Worm (Caenorhabditis elegans) whole organism, L3 larva: Measurements from ENCODE around the gene Y71H2AR.2.
A peak's percentile ranks its signal among the peaks of the same experiment; 100 is the strongest.
"Not testable (repeated sequence)": the region's sequence is repeated elsewhere in the genome, so short reads cannot be mapped to it uniquely, and the experiment has no call there.

Source experiments
- R02D3.7 ChIP-seq: fragments of 150-350 bp; optimal IDR thresholded peaks from 2 replicates; lab custom pipeline; 2014; ENCODE audit warnings: missing biosample characterization, missing genetic modification characterization
- aly-2 ChIP-seq: fragments of 150-350 bp; optimal IDR thresholded peaks from 2 replicates; lab custom pipeline; 2014; ENCODE audit warnings: missing biosample characterization, missing genetic modification characterization
- ceh-16 ChIP-seq: sonication (generic microtip); optimal IDR thresholded peaks from 2 replicates; lab custom pipeline; 2017; ENCODE audit warnings: missing biosample characterization, missing genetic modification characterization
- ceh-28 ChIP-seq: fragments of 150-350 bp; optimal IDR thresholded peaks from 2 replicates; lab custom pipeline; 2014; ENCODE audit warnings: missing biosample characterization, missing genetic modification reagents, missing genetic modification characterization
- ceh-9 ChIP-seq: sonication (generic microtip); optimal IDR thresholded peaks from 2 replicates; lab custom pipeline; 2018; ENCODE audit warnings: missing biosample characterization, missing genetic modification characterization
- daf-12 ChIP-seq: fragments of 150-350 bp; optimal IDR thresholded peaks from 2 replicates; lab custom pipeline; 2014; ENCODE audit warnings: missing biosample characterization, missing genetic modification reagents, missing genetic modification characterization
- egl-27 ChIP-seq: sonication (generic microtip); optimal IDR thresholded peaks from 4 replicates; lab custom pipeline; 2017; ENCODE audit warnings: missing biosample characterization, missing genetic modification reagents, missing genetic modification characterization
- elt-1 ChIP-seq: fragments of 150-350 bp; optimal IDR thresholded peaks from 2 replicates; lab custom pipeline; 2014; ENCODE audit warnings: missing biosample characterization, missing genetic modification characterization
- elt-2 ChIP-seq: sonication (generic microtip); optimal IDR thresholded peaks from 2 replicates; lab custom pipeline; 2016; ENCODE audit warnings: missing genetic modification reagents, mild to moderate bottlenecking, missing genetic modification characterization, missing compliant biosample characterization
- elt-3 ChIP-seq, 3 experiments: fragments of 150-350 bp in 1 of 3; sonication (generic microtip) in 2 of 3; optimal IDR thresholded peaks; 2 replicates in 2 of 3; 4 replicates in 1 of 3; lab custom pipeline; 2014 to 2017; ENCODE audit warnings: missing biosample characterization in 3 of 3, missing genetic modification characterization in 3 of 3
- eor-1 ChIP-seq, 2 experiments: fragments of 150-350 bp; optimal IDR thresholded peaks; 2 replicates each; lab custom pipeline; 2014 to 2018; ENCODE audit warnings: missing biosample characterization in 2 of 2, missing genetic modification characterization in 2 of 2
- fkh-10 ChIP-seq: sonication (generic microtip); optimal IDR thresholded peaks from 2 replicates; lab custom pipeline; 2017; ENCODE audit warnings: missing biosample characterization, missing genetic modification reagents, missing genetic modification characterization
- fkh-2 ChIP-seq: fragments of 150-350 bp; optimal IDR thresholded peaks from 2 replicates; lab custom pipeline; 2014; ENCODE audit warnings: missing biosample characterization, missing genetic modification reagents, missing genetic modification characterization
- fos-1 ChIP-seq: fragments of 150-350 bp; optimal IDR thresholded peaks from 2 replicates; lab custom pipeline; 2014; ENCODE audit warnings: missing biosample characterization, missing genetic modification characterization
- hmg-11 ChIP-seq: sonication (generic microtip); optimal IDR thresholded peaks from 2 replicates; lab custom pipeline; 2016; ENCODE audit warnings: missing genetic modification characterization, missing compliant biosample characterization
- jun-1 ChIP-seq: fragments of 150-350 bp; optimal IDR thresholded peaks from 2 replicates; lab custom pipeline; 2014; ENCODE audit warnings: missing biosample characterization, missing genetic modification reagents, missing genetic modification characterization
- lin-15B ChIP-seq: fragments of 150-350 bp; optimal IDR thresholded peaks from 2 replicates; lab custom pipeline; 2014; ENCODE audit warnings: missing biosample characterization, missing genetic modification characterization
- lin-39 ChIP-seq: fragments of 150-350 bp; optimal IDR thresholded peaks from 2 replicates; lab custom pipeline; 2018; ENCODE audit warnings: missing biosample characterization, missing genetic modification reagents, missing genetic modification characterization
- lsy-12 ChIP-seq: sonication (generic microtip); optimal IDR thresholded peaks from 2 replicates; lab custom pipeline; 2016; ENCODE audit warnings: mild to moderate bottlenecking, missing genetic modification characterization, missing compliant biosample characterization
- mdl-1 ChIP-seq: fragments of 150-350 bp; optimal IDR thresholded peaks from 2 replicates; lab custom pipeline; 2014; ENCODE audit warnings: missing biosample characterization, missing genetic modification characterization
- nfya-1 ChIP-seq: sonication (generic microtip); optimal IDR thresholded peaks from 2 replicates; lab custom pipeline; 2017; ENCODE audit warnings: missing genetic modification characterization, mild to moderate bottlenecking, missing compliant biosample characterization, antibody characterized with exemption, moderate library complexity; ENCODE audit not compliant: insufficient read depth
- nhr-11 ChIP-seq: fragments of 150-350 bp; optimal IDR thresholded peaks from 2 replicates; lab custom pipeline; 2014; ENCODE audit warnings: missing biosample characterization, missing genetic modification characterization
- nhr-12 ChIP-seq: fragments of 150-350 bp; optimal IDR thresholded peaks from 2 replicates; lab custom pipeline; 2014; ENCODE audit warnings: missing biosample characterization, missing genetic modification characterization
- nhr-23 ChIP-seq: fragments of 150-350 bp; optimal IDR thresholded peaks from 2 replicates; lab custom pipeline; 2014; ENCODE audit warnings: missing biosample characterization, missing genetic modification reagents, missing genetic modification characterization
- nhr-237 ChIP-seq: fragments of 150-350 bp; optimal IDR thresholded peaks from 2 replicates; lab custom pipeline; 2014; ENCODE audit warnings: missing biosample characterization, missing genetic modification characterization
- nhr-25 ChIP-seq: sonication (generic microtip); optimal IDR thresholded peaks from 2 replicates; lab custom pipeline; 2017; ENCODE audit warnings: missing biosample characterization, missing genetic modification characterization
- nhr-43 ChIP-seq: sonication (generic microtip); optimal IDR thresholded peaks from 2 replicates; lab custom pipeline; 2016; ENCODE audit warnings: mild to moderate bottlenecking, missing genetic modification characterization, missing compliant biosample characterization; ENCODE audit not compliant: poor library complexity, severe bottlenecking
- nhr-67 ChIP-seq: fragments of 150-350 bp; optimal IDR thresholded peaks from 2 replicates; lab custom pipeline; 2014; ENCODE audit warnings: missing biosample characterization, missing genetic modification characterization
- nhr-76 ChIP-seq: fragments of 150-350 bp; sonication (generic microtip); optimal IDR thresholded peaks from 5 replicates; lab custom pipeline; 2014; ENCODE audit warnings: missing biosample characterization, missing genetic modification characterization
- nhr-77 ChIP-seq: fragments of 150-350 bp; optimal IDR thresholded peaks from 2 replicates; lab custom pipeline; 2014; ENCODE audit warnings: missing biosample characterization, missing genetic modification characterization
- pha-4 ChIP-seq: fragments of 150-350 bp; optimal IDR thresholded peaks from 2 replicates; lab custom pipeline; 2014; ENCODE audit warnings: missing biosample characterization, missing genetic modification reagents, missing genetic modification characterization
- pqm-1 ChIP-seq: fragments of 150-350 bp; optimal IDR thresholded peaks from 2 replicates; lab custom pipeline; 2017; ENCODE audit warnings: missing biosample characterization, missing genetic modification characterization, inconsistent platforms
- sea-2 ChIP-seq: fragments of 150-350 bp; sonication (generic microtip); optimal IDR thresholded peaks from 4 replicates; lab custom pipeline; 2014; ENCODE audit warnings: missing biosample characterization, missing genetic modification reagents, missing genetic modification characterization
- skn-1 ChIP-seq: fragments of 150-350 bp; optimal IDR thresholded peaks from 2 replicates; lab custom pipeline; 2014; ENCODE audit warnings: missing biosample characterization, missing genetic modification characterization
- snpc-4 ChIP-seq: fragments of 150-350 bp; optimal IDR thresholded peaks from 2 replicates; lab custom pipeline; 2014; ENCODE audit warnings: missing biosample characterization, missing genetic modification characterization
- tbx-2 ChIP-seq: sonication (generic microtip); optimal IDR thresholded peaks from 2 replicates; lab custom pipeline; 2016; ENCODE audit warnings: mild to moderate bottlenecking, missing genetic modification characterization, missing compliant biosample characterization
- unc-39 ChIP-seq: sonication (generic microtip); optimal IDR thresholded peaks from 4 replicates; lab custom pipeline; 2017; ENCODE audit warnings: missing biosample characterization, missing genetic modification characterization
- unc-62 ChIP-seq: fragments of 150-350 bp; sonication (generic microtip); optimal IDR thresholded peaks from 4 replicates; lab custom pipeline; 2014; ENCODE audit warnings: missing biosample characterization, missing genetic modification reagents, missing genetic modification characterization
- ztf-11 ChIP-seq: fragments of 150-350 bp; optimal IDR thresholded peaks from 2 replicates; lab custom pipeline; 2014; ENCODE audit warnings: missing biosample characterization, missing genetic modification characterization
- ztf-4 ChIP-seq: fragments of 150-350 bp; optimal IDR thresholded peaks from 2 replicates; lab custom pipeline; 2014; ENCODE audit warnings: missing biosample characterization, missing genetic modification characterization

The Y71H2AR.2 gene

DNA sequence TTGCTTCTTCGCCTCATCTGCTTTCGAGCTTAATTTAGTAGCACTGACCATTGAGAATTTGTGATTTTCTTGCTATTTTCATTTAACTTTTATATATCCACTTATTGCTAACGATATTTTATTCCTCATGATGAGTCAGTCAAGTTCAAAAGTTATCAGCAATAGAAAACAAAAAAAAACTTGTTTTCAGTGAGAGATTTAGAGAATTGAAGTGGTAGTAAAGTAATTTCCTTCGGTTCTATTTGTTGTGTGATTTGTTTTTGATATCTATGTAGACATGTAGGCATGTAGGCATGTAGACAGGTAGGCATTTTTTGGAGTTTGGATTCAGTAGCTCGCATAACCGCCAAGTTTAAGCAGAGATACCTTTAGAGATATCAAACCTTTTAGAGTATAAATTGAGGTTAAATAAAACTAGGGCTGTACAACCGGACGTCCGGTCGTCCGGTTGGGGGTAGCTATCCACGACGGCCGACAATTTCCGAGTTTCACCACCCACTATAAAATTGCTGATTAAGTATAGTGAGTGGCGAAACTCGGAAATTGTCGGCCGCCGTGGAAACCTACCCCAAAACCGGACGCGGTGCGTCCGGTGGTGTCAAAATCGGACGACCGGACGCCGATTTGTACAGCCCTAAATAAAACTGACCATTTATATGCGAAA lies at the start of gene Y71H2AR.2:
Gene Y71H2AR.2 (minus strand): TSS at position 51 of the 664 bp plus-strand sequence.
- no peak for TF ChIP-seq elt-3 (tag; optimal IDR thresholded peaks at IDR 0.05; lab: Kevin White, UChicago)
- TF ChIP-seq nhr-43 = no peak
- no peak for TF ChIP-seq sea-2
- TF ChIP-seq ztf-11 = no peak
- TF ChIP-seq elt-1 (tag; lab: Kevin White, UChicago) = no peak

DNA sequence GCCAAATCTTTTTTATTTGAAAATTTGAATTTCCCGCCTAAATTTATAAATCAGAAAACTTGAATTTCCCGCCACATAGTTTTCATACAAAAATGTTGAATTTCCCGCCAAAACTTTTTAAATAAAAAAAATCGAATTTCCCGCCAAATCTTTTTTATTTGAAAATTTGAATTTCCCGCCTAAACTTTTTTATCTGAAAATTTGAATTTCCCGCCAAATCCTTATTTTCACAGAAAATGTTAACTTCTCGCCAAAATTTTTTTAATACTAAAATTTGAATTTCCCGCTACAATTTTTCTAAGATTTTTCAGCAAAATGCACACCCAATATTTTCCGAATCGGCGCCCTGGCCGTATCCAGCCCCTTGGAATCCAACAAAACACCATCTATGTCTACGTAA lies 41.3 kb upstream of the Y71H2AR.2 start, which contains the start of gene F56F11.2:
Gene F56F11.2 (plus strand): TSS at position 301 of the 400 bp plus-strand sequence.
- TF ChIP-seq nhr-237 (tag; lab: Kevin White, UChicago); elt-1 (tag; lab: Kevin White, UChicago); elt-2: not testable (repeated sequence)

DNA sequence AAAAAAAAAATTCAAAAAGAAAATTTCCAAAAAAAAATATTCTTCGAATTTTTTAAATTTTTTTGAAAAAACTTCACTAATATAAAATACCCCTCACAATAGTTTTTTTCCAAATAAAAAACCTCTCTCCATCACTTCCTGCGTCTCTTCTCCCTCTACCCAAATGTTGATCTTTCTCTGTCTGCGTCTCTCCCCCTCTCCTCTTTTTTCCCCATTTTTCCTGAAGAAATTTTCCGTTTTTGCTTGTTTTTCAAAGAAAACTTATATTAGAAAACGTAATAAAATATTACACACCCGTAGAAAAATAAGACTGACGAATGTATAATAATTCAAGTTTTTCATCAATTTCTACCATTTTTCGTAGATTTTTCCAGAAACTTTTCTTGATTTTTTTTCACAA lies 40.4 kb upstream of the Y71H2AR.2 start:
- TF ChIP-seq nfya-1 (tag; lab: Kevin White, UChicago) = peak; percentile 8
- no peak for TF ChIP-seq nhr-76 (tag; lab: Kevin White, UChicago)
- TF ChIP-seq pha-4 (tag; lab: Kevin White, UChicago) = peak; percentile 11
- TF ChIP-seq nhr-12 (tag; lab: Kevin White, UChicago) = no peak
- peak; percentile 49 for TF ChIP-seq hmg-11
- TF ChIP-seq nhr-25 (tag; lab: Kevin White, UChicago) = no peak
- TF ChIP-seq, all 47 proteins: peak for 3

DNA sequence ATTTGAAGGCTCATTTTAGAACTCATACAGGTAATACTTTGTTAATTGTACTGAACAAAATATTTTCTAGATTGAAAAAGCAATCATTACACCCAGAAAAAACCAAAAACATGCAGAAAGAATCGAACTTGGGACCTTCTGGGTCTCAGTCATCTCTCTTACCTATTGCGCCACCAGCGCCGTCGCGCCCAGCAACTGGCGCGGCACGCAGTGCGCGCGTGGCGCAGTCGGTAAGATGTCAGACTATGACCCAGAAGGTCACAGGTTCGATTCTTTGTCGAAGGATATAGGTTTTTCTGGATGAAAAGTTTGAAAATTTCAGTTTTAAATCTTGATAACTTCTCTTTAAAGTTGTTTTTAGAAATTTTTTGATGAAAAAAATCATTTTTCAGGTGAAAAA lies 39.0 kb upstream of the Y71H2AR.2 start:
- no peak for TF ChIP-seq R02D3.7
- no peak for TF ChIP-seq nhr-11
- no peak for TF ChIP-seq nhr-77 (tag; lab: Kevin White, UChicago)
- no peak for TF ChIP-seq egl-27 (tag; lab: Kevin White, UChicago)
- TF ChIP-seq nhr-23 (tag; lab: Kevin White, UChicago) = no peak
- TF ChIP-seq daf-12 (tag; lab: Kevin White, UChicago) = no peak
- TF ChIP-seq nhr-237 (tag; lab: Kevin White, UChicago) = no peak
- TF ChIP-seq unc-39 = no peak
- TF ChIP-seq pqm-1 (tag; lab: Kevin White, UChicago) = no peak
- TF ChIP-seq, all 47 proteins: peak for 0

DNA sequence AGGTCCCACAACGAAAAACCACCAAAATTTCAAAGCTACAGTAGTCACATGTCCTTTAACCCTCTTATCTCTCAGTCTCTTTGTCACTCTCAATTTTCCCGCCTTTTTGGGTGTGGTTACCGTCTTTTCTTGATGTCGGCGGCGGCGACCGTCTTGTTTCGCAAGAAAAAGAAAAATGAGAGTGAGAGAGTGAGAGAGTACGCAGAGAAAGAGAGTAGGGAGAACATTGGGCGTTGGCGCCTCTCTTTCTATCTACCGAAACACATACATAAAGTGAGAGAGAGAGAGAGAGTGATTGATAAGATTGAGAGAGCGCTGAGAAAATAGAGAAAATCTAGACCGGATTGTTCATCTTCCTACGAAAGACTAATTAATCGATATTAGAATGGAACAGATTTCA lies 35.2 kb upstream of the Y71H2AR.2 start:
- TF ChIP-seq elt-1 (tag; lab: Kevin White, UChicago) = peak; percentile 44
- no peak for TF ChIP-seq lin-39 (tag; lab: Kevin White, UChicago)
- peak; percentile 81 for TF ChIP-seq nhr-43
- peak; percentile 72 for TF ChIP-seq nfya-1 (tag; lab: Kevin White, UChicago)
- peak; percentile 59 for TF ChIP-seq pqm-1 (tag; lab: Kevin White, UChicago)
- no peak for TF ChIP-seq ceh-9 (tag; lab: Kevin White, UChicago)
- TF ChIP-seq fos-1 (tag; lab: Kevin White, UChicago) = no peak
- no peak for TF ChIP-seq eor-1 (tag; optimal IDR thresholded peaks at IDR 0.05; lab: Kevin White, UChicago)
- peak; percentile 91 for TF ChIP-seq elt-2
- TF ChIP-seq nhr-11 = no peak
- TF ChIP-seq unc-62 = peak; percentile 52
- peak; percentile 18 for TF ChIP-seq R02D3.7
- TF ChIP-seq skn-1 (tag; lab: Kevin White, UChicago) = no peak
- no peak for TF ChIP-seq fkh-10 (GFP tag; lab: Kevin White, UChicago)
- peak; percentile 43 for TF ChIP-seq egl-27 (tag; lab: Kevin White, UChicago)
- TF ChIP-seq ceh-28 (tag; lab: Kevin White, UChicago) = peak; percentile 84
- no peak for TF ChIP-seq aly-2
- no peak for TF ChIP-seq fkh-2 (tag; lab: Kevin White, UChicago)
- peak; percentile 67 for TF ChIP-seq lsy-12 (tag; lab: Kevin White, UChicago)
- peak; percentile 91 for TF ChIP-seq nhr-23 (tag; lab: Kevin White, UChicago)
- TF ChIP-seq elt-3 (tag; optimal IDR thresholded peaks at IDR 0.05; lab: Kevin White, UChicago) = peak; percentile 1 to 92 (median 38)
- no peak for TF ChIP-seq ztf-4 (tag; lab: Kevin White, UChicago)
- no peak for TF ChIP-seq ceh-16 (tag; lab: Kevin White, UChicago)
- TF ChIP-seq nhr-67 = no peak
- peak; percentile 87 for TF ChIP-seq nhr-25 (tag; lab: Kevin White, UChicago)
- peak; percentile 55 for TF ChIP-seq hmg-11
- TF ChIP-seq tbx-2 = peak; percentile 39
- TF ChIP-seq jun-1 = peak; percentile 22
- peak; percentile 15 for TF ChIP-seq lin-15B (tag; lab: Kevin White, UChicago)
- TF ChIP-seq unc-39 = no peak
- peak; percentile 60 for TF ChIP-seq pha-4 (tag; lab: Kevin White, UChicago)
- no peak for TF ChIP-seq nhr-77 (tag; lab: Kevin White, UChicago)
- peak; percentile 29 for TF ChIP-seq snpc-4 (tag; lab: Kevin White, UChicago)
- peak; percentile 50 for TF ChIP-seq mdl-1
- TF ChIP-seq, all 47 proteins: peak for 20
